Worm (Caenorhabditis elegans) whole organism, young adult: Measurements from ENCODE around the gene ttr-17.

Experiments
- F22D6.2 ChIP-seq: sonication (generic microtip); optimal IDR thresholded peaks from 2 replicates; lab custom pipeline; 2016; ENCODE audit warnings: mild to moderate bottlenecking, missing genetic modification characterization, missing compliant biosample characterization
- F33H1.4 ChIP-seq: fragments of 200-800 bp; sonication (Bioruptor generic); IDR thresholded peaks from 2 replicates; pipeline ENCODE4 v1.3.6; 2022; ENCODE audit warnings: missing genetic modification reagents, missing genetic modification characterization, missing compliant biosample characterization
- F57A8.1 ChIP-seq: fragments of 200-800 bp; sonication (Bioruptor generic); optimal IDR thresholded peaks from 2 replicates; lab custom pipeline; 2018; ENCODE audit warnings: mild to moderate bottlenecking, missing genetic modification characterization, moderate library complexity, missing compliant biosample characterization
- F57C9.4 ChIP-seq: sonication (generic microtip); optimal IDR thresholded peaks from 2 replicates; lab custom pipeline; 2017; ENCODE audit warnings: mild to moderate bottlenecking, missing genetic modification characterization, missing compliant biosample characterization
- K12H6.12 ChIP-seq: fragments of 200-800 bp; sonication (Bioruptor generic); optimal IDR thresholded peaks from 2 replicates; lab custom pipeline; 2018; ENCODE audit warnings: mild to moderate bottlenecking, missing genetic modification characterization, missing compliant biosample characterization
- T07F8.4 ChIP-seq: sonication (generic microtip); optimal IDR thresholded peaks from 2 replicates; lab custom pipeline; 2016; ENCODE audit warnings: mild to moderate bottlenecking, missing genetic modification characterization, moderate library complexity, missing compliant biosample characterization
- Y53G8AR.9 ChIP-seq: fragments of 200-800 bp; sonication (Bioruptor generic); conservative IDR thresholded peaks from 2 replicates; pipeline ENCODE4 v1.3.6; 2022; ENCODE audit warnings: missing genetic modification reagents, missing genetic modification characterization, missing compliant biosample characterization
- Y56A3A.18 ChIP-seq: fragments of 200-800 bp; sonication (Bioruptor generic); IDR thresholded peaks from 2 replicates; pipeline ENCODE4 v1.3.6; 2022; ENCODE audit warnings: missing genetic modification reagents, missing genetic modification characterization, missing compliant biosample characterization
- Y67H2A.10 ChIP-seq: fragments of 200-800 bp; sonication (Bioruptor generic); conservative IDR thresholded peaks from 2 replicates; pipeline ENCODE4 v1.3.6; 2022; ENCODE audit warnings: missing genetic modification reagents, missing genetic modification characterization, missing compliant biosample characterization
- Y79H2A.3 ChIP-seq: fragments of 200-800 bp; sonication (Bioruptor generic); conservative IDR thresholded peaks from 2 replicates; pipeline ENCODE4 v1.3.6; 2022; ENCODE audit warnings: missing genetic modification reagents, missing genetic modification characterization, missing compliant biosample characterization
- Y95B8A.8 ChIP-seq: fragments of 200-800 bp; sonication (Bioruptor generic); IDR thresholded peaks from 2 replicates; pipeline ENCODE4 v1.3.6; 2022; ENCODE audit warnings: missing genetic modification reagents, missing genetic modification characterization, missing compliant biosample characterization
- akir-1 ChIP-seq: fragments of 200-800 bp; sonication (Bioruptor generic); optimal IDR thresholded peaks from 2 replicates; lab custom pipeline; 2018; ENCODE audit warnings: mild to moderate bottlenecking, missing genetic modification characterization, moderate library complexity, missing compliant biosample characterization
- ama-1 ChIP-seq, 3 experiments: fragments of 150-350 bp in 1 of 3; sonication (generic microtip) in 2 of 3; optimal IDR thresholded peaks; 2 replicates each; lab custom pipeline; 2014 to 2018; ENCODE audit warnings: missing biosample characterization in 2 of 3, missing genetic modification characterization in 2 of 3, missing genetic modification reagents in 2 of 3
- bed-1 ChIP-seq: fragments of 200-800 bp; sonication (Bioruptor generic); IDR thresholded peaks from 2 replicates; pipeline ENCODE4 v1.3.6; 2022; ENCODE audit warnings: missing genetic modification reagents, missing genetic modification characterization, missing compliant biosample characterization
- cebp-1 ChIP-seq, 2 experiments: fragments of 200-800 bp in 1 of 2; sonication (Bioruptor generic) in 1 of 2; sonication (generic microtip) in 1 of 2; IDR thresholded peaks in 1 of 2; optimal IDR thresholded peaks in 1 of 2; 2 replicates each; pipeline versions ENCODE4 v1.3.6 to Lab custom; 2017 to 2022; ENCODE audit warnings: missing compliant biosample characterization in 2 of 2, missing genetic modification characterization in 2 of 2, mild to moderate bottlenecking in 1 of 2, missing genetic modification reagents in 1 of 2, moderate library complexity in 1 of 2
- ceh-100 ChIP-seq: fragments of 200-800 bp; sonication (Bioruptor generic); IDR thresholded peaks from 2 replicates; pipeline ENCODE4 v1.3.6; 2022; ENCODE audit warnings: missing genetic modification reagents, missing genetic modification characterization, missing compliant biosample characterization
- ceh-40 ChIP-seq: fragments of 200-800 bp; sonication (Bioruptor generic); IDR thresholded peaks from 2 replicates; pipeline ENCODE4 v1.3.6; 2022; ENCODE audit warnings: missing genetic modification characterization, missing compliant biosample characterization
- ceh-79 ChIP-seq: sonication (generic microtip); optimal IDR thresholded peaks from 2 replicates; lab custom pipeline; 2017; ENCODE audit warnings: mild to moderate bottlenecking, missing genetic modification characterization, missing compliant biosample characterization
- die-1 ChIP-seq: sonication (generic microtip); optimal IDR thresholded peaks from 2 replicates; lab custom pipeline; 2016; ENCODE audit warnings: missing genotype, mild to moderate bottlenecking, missing genetic modification characterization, missing compliant biosample characterization
- dox-1 ChIP-seq: fragments of 200-800 bp; sonication (Bioruptor generic); IDR thresholded peaks from 2 replicates; pipeline ENCODE4 v1.3.6; 2022; ENCODE audit warnings: missing genetic modification reagents, missing genetic modification characterization, missing compliant biosample characterization
- egl-44 ChIP-seq: fragments of 200-800 bp; sonication (Bioruptor generic); IDR thresholded peaks from 2 replicates; pipeline ENCODE4 v1.3.6; 2022; ENCODE audit warnings: missing genetic modification reagents, missing genetic modification characterization, missing compliant biosample characterization
- egrh-3 ChIP-seq: fragments of 200-800 bp; sonication (Bioruptor generic); IDR thresholded peaks from 2 replicates; pipeline ENCODE4 v1.3.6; 2022; ENCODE audit warnings: missing genetic modification reagents, missing genetic modification characterization, missing compliant biosample characterization
- ets-4 ChIP-seq: fragments of 200-800 bp; sonication (Bioruptor generic); optimal IDR thresholded peaks from 2 replicates; lab custom pipeline; 2018; ENCODE audit warnings: mild to moderate bottlenecking, missing genetic modification characterization, missing compliant biosample characterization
- hlh-26 ChIP-seq: fragments of 200-800 bp; sonication (Bioruptor generic); conservative IDR thresholded peaks from 2 replicates; pipeline ENCODE4 v1.3.6; 2022; ENCODE audit warnings: missing genetic modification reagents, missing genetic modification characterization, missing compliant biosample characterization
- hmg-20 ChIP-seq: fragments of 200-800 bp; sonication (Bioruptor generic); IDR thresholded peaks from 2 replicates; pipeline ENCODE4 v1.3.6; 2022; ENCODE audit warnings: missing genetic modification reagents, missing genetic modification characterization, missing compliant biosample characterization
- hsf-1 ChIP-seq: fragments of 200-800 bp; sonication (Bioruptor generic); IDR thresholded peaks from 2 replicates; pipeline ENCODE4 v1.3.6; 2022; ENCODE audit warnings: missing genetic modification reagents, missing genetic modification characterization, missing compliant biosample characterization
- lin-35 ChIP-seq, 3 experiments: fragments of 150-350 bp in 2 of 3; sonication (generic microtip) in 1 of 3; optimal IDR thresholded peaks; 2 replicates each; lab custom pipeline; 2014 to 2018; ENCODE audit warnings: missing biosample characterization in 3 of 3, missing genetic modification characterization in 3 of 3, missing genetic modification reagents in 3 of 3
- lin-54 ChIP-seq: fragments of 200-800 bp; sonication (Bioruptor generic); optimal IDR thresholded peaks from 2 replicates; lab custom pipeline; 2018; ENCODE audit warnings: mild to moderate bottlenecking, missing genetic modification characterization, missing compliant biosample characterization
- madf-3 ChIP-seq: fragments of 200-800 bp; sonication (Bioruptor generic); IDR thresholded peaks from 2 replicates; pipeline ENCODE4 v1.3.6; 2022; ENCODE audit warnings: missing genetic modification reagents, missing genetic modification characterization, missing compliant biosample characterization
- mcd-1 ChIP-seq: fragments of 200-800 bp; sonication (Bioruptor generic); IDR thresholded peaks from 2 replicates; pipeline ENCODE4 v1.3.6; 2022; ENCODE audit warnings: missing genetic modification reagents, missing genetic modification characterization, missing compliant biosample characterization
- mes-4 ChIP-seq: sonication (generic microtip); optimal IDR thresholded peaks from 2 replicates; lab custom pipeline; 2016; ENCODE audit warnings: missing genotype, missing genetic modification characterization, missing compliant biosample characterization
- mxl-1 ChIP-seq: sonication (generic microtip); optimal IDR thresholded peaks from 2 replicates; lab custom pipeline; 2016; ENCODE audit warnings: missing genetic modification characterization, missing compliant biosample characterization
- pha-4 ChIP-seq: fragments of 150-350 bp; sonication (generic microtip); optimal IDR thresholded peaks from 2 replicates; lab custom pipeline; 2014; ENCODE audit warnings: missing biosample characterization, missing genetic modification reagents, missing genetic modification characterization
- rcor-1 ChIP-seq: fragments of 200-800 bp; sonication (Bioruptor generic); IDR thresholded peaks from 2 replicates; pipeline ENCODE4 v1.3.6; 2022; ENCODE audit warnings: missing genetic modification reagents, missing genetic modification characterization, missing compliant biosample characterization
- repo-1 ChIP-seq: sonication (generic microtip); optimal IDR thresholded peaks from 2 replicates; lab custom pipeline; 2017; ENCODE audit warnings: mild to moderate bottlenecking, missing genetic modification characterization, missing compliant biosample characterization
- rpc-1 ChIP-seq, 2 experiments: fragments of 150-350 bp in 1 of 2; sonication (generic microtip) in 1 of 2; optimal IDR thresholded peaks; 2 replicates each; lab custom pipeline; 2014 to 2018; ENCODE audit warnings: missing biosample characterization in 1 of 2, missing genetic modification characterization in 1 of 2, missing genetic modification reagents in 1 of 2, missing genotype in 1 of 2
- sdz-38 ChIP-seq: sonication (generic microtip); optimal IDR thresholded peaks from 2 replicates; lab custom pipeline; 2016; ENCODE audit warnings: missing genotype, missing genetic modification characterization, missing compliant biosample characterization
- snpc-1.1 ChIP-seq: sonication (generic microtip); optimal IDR thresholded peaks from 2 replicates; lab custom pipeline; 2017; ENCODE audit warnings: missing genetic modification characterization, mild to moderate bottlenecking, missing compliant biosample characterization, antibody characterized with exemption, moderate library complexity, missing genotype, missing genetic modification reagents; ENCODE audit not compliant: insufficient read depth
- sptf-2 ChIP-seq: fragments of 200-800 bp; sonication (Bioruptor generic); optimal IDR thresholded peaks from 2 replicates; lab custom pipeline; 2018; ENCODE audit warnings: mild to moderate bottlenecking, missing genetic modification characterization, missing compliant biosample characterization
- tbp1 ChIP-seq: fragments of 200-800 bp; sonication (Bioruptor generic); optimal IDR thresholded peaks from 2 replicates; lab custom pipeline; 2018; ENCODE audit warnings: mild to moderate bottlenecking, missing genetic modification characterization, missing compliant biosample characterization
- tbx-9 ChIP-seq: sonication (generic microtip); optimal IDR thresholded peaks from 2 replicates; lab custom pipeline; 2016; ENCODE audit warnings: borderline replicate concordance, missing genetic modification characterization, inconsistent platforms, missing compliant biosample characterization
- xnd-1 ChIP-seq: sonication (generic microtip); optimal IDR thresholded peaks from 2 replicates; lab custom pipeline; 2016; ENCODE audit warnings: missing genotype, missing genetic modification reagents, missing genetic modification characterization, missing compliant biosample characterization
- zfh-2 ChIP-seq: fragments of 200-800 bp; sonication (Bioruptor generic); conservative IDR thresholded peaks from 2 replicates; pipeline ENCODE4 v1.3.6; 2022; ENCODE audit warnings: missing genetic modification reagents, missing genetic modification characterization, missing compliant biosample characterization
- zim-3 ChIP-seq: sonication (generic microtip); optimal IDR thresholded peaks from 2 replicates; lab custom pipeline; 2017; ENCODE audit warnings: mild to moderate bottlenecking, missing genetic modification characterization, moderate library complexity, missing compliant biosample characterization
- ztf-18 ChIP-seq: sonication (generic microtip); optimal IDR thresholded peaks from 2 replicates; lab custom pipeline; 2016; ENCODE audit warnings: missing genotype, mild to moderate bottlenecking, missing genetic modification characterization, missing compliant biosample characterization
- ztf-25 ChIP-seq: fragments of 200-800 bp; sonication (Bioruptor generic); IDR thresholded peaks from 2 replicates; pipeline ENCODE4 v1.3.6; 2022; ENCODE audit warnings: missing genetic modification reagents, missing genetic modification characterization, missing compliant biosample characterization
- ztf-26 ChIP-seq: sonication (generic microtip); optimal IDR thresholded peaks from 2 replicates; lab custom pipeline; 2017; ENCODE audit warnings: missing genetic modification characterization, missing compliant biosample characterization

The ttr-17 gene

DNA sequence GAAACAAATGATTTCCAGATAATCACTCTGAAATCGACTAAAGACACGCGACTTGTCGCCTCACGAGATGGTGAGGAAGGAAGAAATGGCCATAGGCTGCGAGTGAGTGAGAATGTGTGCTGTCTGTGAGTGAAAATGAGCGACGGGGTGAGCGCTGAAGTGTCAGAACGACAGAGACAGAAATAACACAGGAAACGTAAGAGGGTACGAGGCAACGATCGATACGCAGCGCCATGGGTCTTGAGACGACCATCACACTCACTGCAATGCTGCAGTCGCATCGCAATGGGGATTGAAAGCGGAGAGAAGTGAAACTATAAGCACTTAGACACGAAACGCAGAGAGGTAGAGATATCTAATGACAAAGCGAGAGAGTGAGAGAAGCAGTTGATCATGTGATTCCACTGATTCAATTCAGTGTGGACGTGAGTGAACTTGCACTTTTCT, 16.0 kb upstream of the ttr-17 start (continued):
- TF ChIP-seq die-1 (tag; lab: Kevin White, UChicago) (peak; percentile 70), lin-54 (GFP tag; lab: Kevin White, UChicago) (peak; percentile 57), pha-4 (no peak), sptf-2 (GFP tag; lab: Kevin White, UChicago) (no peak), ztf-18 (peak; percentile 69), hlh-26 (GFP tag; lab: Robert Waterston, UW) (no peak), Y95B8A.8 (GFP tag; lab: Robert Waterston, UW) (peak; percentile 54; the same call in 1 of the 2 replicates), repo-1 (peak; percentile 79), ama-1 (optimal IDR thresholded peaks at IDR 0.05; lab: Kevin White, UChicago) (peak; percentile 24), ama-1 (GFP tag; optimal IDR thresholded peaks at IDR 0.05; lab: Kevin White, UChicago) (peak in 1 of 2 experiments; percentile 40), Y79H2A.3 (no peak; the same call in 1 of the 2 replicates), F33H1.4 (GFP tag; lab: Robert Waterston, UW) (peak; percentile 62), ztf-26 (tag; lab: Kevin White, UChicago) (peak; percentile 81), F22D6.2 (tag; lab: Kevin White, UChicago) (peak; percentile 64), cebp-1 (GFP tag; IDR thresholded peaks at IDR 0.05; lab: Robert Waterston, UW) (0 out of 2 replicates have a peak, but pooled peaks have one; percentile 56), cebp-1 (tag; optimal IDR thresholded peaks at IDR 0.05; lab: Kevin White, UChicago) (peak; percentile 92), ets-4 (GFP tag; lab: Kevin White, UChicago) (peak; percentile 73), zfh-2 (peak; percentile 95), akir-1 (GFP tag; lab: Kevin White, UChicago) (peak; percentile 51), K12H6.12 (tag; lab: Kevin White, UChicago) (peak; percentile 90), rcor-1 (GFP tag; lab: Robert Waterston, UW) (peak; percentile 63), tbp1 (GFP tag; lab: Kevin White, UChicago) (peak; percentile 65), egl-44 (GFP tag; lab: Robert Waterston, UW) (peak; percentile 54; the same call in 1 of the 2 replicates), zim-3 (tag; lab: Kevin White, UChicago) (peak; percentile 44), Y53G8AR.9 (GFP tag; lab: Robert Waterston, UW) (no peak), Y67H2A.10 (GFP tag; lab: Robert Waterston, UW) (peak; percentile 54; the same call in 1 of the 2 replicates), mes-4 (no peak), T07F8.4 (tag; lab: Kevin White, UChicago) (peak; percentile 59), ceh-79 (tag; lab: Kevin White, UChicago) (peak; percentile 46), ztf-25 (0 out of 2 replicates have a peak, but pooled peaks have one; percentile 26), rpc-1 (optimal IDR thresholded peaks at IDR 0.05; lab: Kevin White, UChicago) (no peak), rpc-1 (tag; optimal IDR thresholded peaks at IDR 0.05; lab: Kevin White, UChicago) (no peak), ceh-100 (GFP tag; lab: Robert Waterston, UW) (peak; percentile 15; the same call in 1 of the 2 replicates), sdz-38 (tag; lab: Kevin White, UChicago) (no peak), hsf-1 (GFP tag; lab: Robert Waterston, UW) (0 out of 2 replicates have a peak, but pooled peaks have one; percentile 6), lin-35 (GFP tag; optimal IDR thresholded peaks at IDR 0.05; lab: Kevin White, UChicago) (peak in 1 of 3 experiments; percentile 87), snpc-1.1 (tag; lab: Kevin White, UChicago) (no peak), egrh-3 (no peak), mxl-1 (tag; lab: Kevin White, UChicago) (no peak), dox-1 (GFP tag; lab: Robert Waterston, UW) (peak; percentile 83), F57A8.1 (GFP tag; lab: Kevin White, UChicago) (no peak), tbx-9 (tag; lab: Kevin White, UChicago) (no peak), mcd-1 (peak; percentile 82), Y56A3A.18 (GFP tag; lab: Robert Waterston, UW) (no peak), bed-1 (no peak), xnd-1 (tag; lab: Kevin White, UChicago) (no peak), madf-3 (GFP tag; lab: Robert Waterston, UW) (0 out of 2 replicates have a peak, but pooled peaks have one; percentile 69), ceh-40 (GFP tag; lab: Robert Waterston, UW) (no peak), F57C9.4 (tag; lab: Kevin White, UChicago) (no peak), hmg-20 (GFP tag; lab: Robert Waterston, UW) (0 out of 2 replicates have a peak, but pooled peaks have one; percentile 16)
